1 fruit fly cellular context compared by ENCODE assay signal in genomic region chr2L:3058772-3059623, dm6.
TF ChIP-seq lines count a peak whose summit lies in the region.

No protein-coding gene starts in this region.

TF ChIP-seq in whole organism, embryonic, 481 proteins besides CTCF, POLR2A, EP300 and RAD21 (continued from another document and continues in another):
- peak; percentile 8 for TF ChIP-seq CG8944 (GFP tag; optimal IDR thresholded peaks at IDR 0.05; lab: Kevin White, UChicago)
- TF ChIP-seq tup (GFP tag; optimal IDR thresholded peaks at IDR 0.05; lab: Kevin White, UChicago): no peak
- TF ChIP-seq CG13775 (GFP tag; optimal IDR thresholded peaks at IDR 0.05; lab: Kevin White, UChicago): peak; percentile 28
- TF ChIP-seq CG9817 (tag; optimal IDR thresholded peaks at IDR 0.05; lab: Kevin White, UChicago): peak; percentile 29
- TF ChIP-seq CG18262 (tag; optimal IDR thresholded peaks at IDR 0.05; lab: Kevin White, UChicago): no peak
- no peak for TF ChIP-seq CG1529 (GFP tag; optimal IDR thresholded peaks at IDR 0.05; lab: Kevin White, UChicago)
- no peak for TF ChIP-seq zen2 (GFP tag; IDR thresholded peaks at IDR 0.05; lab: Robert Waterston, UW; ENCODE audit: partially characterized antibody)
- TF ChIP-seq Sox102F (GFP tag; optimal IDR thresholded peaks at IDR 0.05; lab: Kevin White, UChicago): no peak
- peak; percentile 51 for TF ChIP-seq zf30C (GFP tag; optimal IDR thresholded peaks at IDR 0.05; lab: Kevin White, UChicago)
- TF ChIP-seq fd64A (GFP tag; optimal IDR thresholded peaks at IDR 0.05; lab: Kevin White, UChicago): no peak
- TF ChIP-seq btn (GFP tag; optimal IDR thresholded peaks at IDR 0.05; lab: Kevin White, UChicago): no peak
- TF ChIP-seq ro (GFP tag; IDR thresholded peaks at IDR 0.05; lab: Robert Waterston, UW): no peak
- peak; percentile 52 for TF ChIP-seq mam (GFP tag; optimal IDR thresholded peaks at IDR 0.05; lab: Kevin White, UChicago)
- TF ChIP-seq CG10565 (GFP tag; optimal IDR thresholded peaks at IDR 0.05; lab: Kevin White, UChicago): no peak
- TF ChIP-seq sd (tag; optimal IDR thresholded peaks at IDR 0.05; lab: Kevin White, UChicago): no peak
- TF ChIP-seq jing (GFP tag; optimal IDR thresholded peaks at IDR 0.05; lab: Kevin White, UChicago): no peak
- TF ChIP-seq Ada2b (GFP tag; IDR thresholded peaks at IDR 0.05; lab: Robert Waterston, UW): peak; percentile 31; the same call in 1 of the 2 replicates
- no peak for TF ChIP-seq en (GFP tag; optimal IDR thresholded peaks at IDR 0.05; lab: Kevin White, UChicago)
- TF ChIP-seq CG16779 (GFP tag; IDR thresholded peaks at IDR 0.05; lab: Robert Waterston, UW): no peak
- no peak for TF ChIP-seq CG8478 (optimal IDR thresholded peaks at IDR 0.05; lab: Kevin White, UChicago)
- TF ChIP-seq ssp (GFP tag; IDR thresholded peaks at IDR 0.05; lab: Robert Waterston, UW): no peak
- TF ChIP-seq Med (GFP tag; lab: Kevin White, UChicago): peak; percentile 87
- no peak for TF ChIP-seq hth (optimal IDR thresholded peaks at IDR 0.05; lab: Kevin White, UChicago)
- TF ChIP-seq Lhr (GFP tag; optimal IDR thresholded peaks at IDR 0.05; lab: Kevin White, UChicago): no peak
- TF ChIP-seq unpg (GFP tag; optimal IDR thresholded peaks at IDR 0.05; lab: Kevin White, UChicago): no peak
- no peak for TF ChIP-seq CG12942 (GFP tag; optimal IDR thresholded peaks at IDR 0.05; lab: Kevin White, UChicago)
- no peak for TF ChIP-seq Max (GFP tag; optimal IDR thresholded peaks at IDR 0.05; lab: Kevin White, UChicago)
- no peak for TF ChIP-seq yki (optimal IDR thresholded peaks at IDR 0.05; lab: Kevin White, UChicago)
- no peak for TF ChIP-seq CG42726 (GFP tag; IDR thresholded peaks at IDR 0.05; lab: Robert Waterston, UW; ENCODE audit: partially characterized antibody)
- TF ChIP-seq dysf (GFP tag; IDR thresholded peaks at IDR 0.05; lab: Robert Waterston, UW): peak; percentile 67
- TF ChIP-seq Poxn (GFP tag; IDR thresholded peaks at IDR 0.05; lab: Robert Waterston, UW): no peak
- no peak for TF ChIP-seq CG18764 (GFP tag; optimal IDR thresholded peaks at IDR 0.05; lab: Kevin White, UChicago)
- peak; percentile 80; the same call in 2 of the 4 replicates for TF ChIP-seq chinmo (GFP tag; IDR thresholded peaks at IDR 0.05; lab: Robert Waterston, UW; ENCODE audit: partially characterized antibody)
- no peak for TF ChIP-seq wor (GFP tag; IDR thresholded peaks at IDR 0.05; lab: Robert Waterston, UW)
- TF ChIP-seq Nf-YC (tag; optimal IDR thresholded peaks at IDR 0.05; lab: Kevin White, UChicago): no peak
- TF ChIP-seq fu2 (GFP tag; optimal IDR thresholded peaks at IDR 0.05; lab: Kevin White, UChicago): peak; percentile 45
- peak; percentile 16; the same call in 1 of the 2 replicates for TF ChIP-seq rib (GFP tag; IDR thresholded peaks at IDR 0.05; lab: Robert Waterston, UW)
- TF ChIP-seq CG12236 (GFP tag; optimal IDR thresholded peaks at IDR 0.05; lab: Kevin White, UChicago): no peak
- TF ChIP-seq jumu (GFP tag; optimal IDR thresholded peaks at IDR 0.05; lab: Kevin White, UChicago): no peak
- 0 out of 2 replicates have a peak, but pooled peaks have one; percentile 28 for TF ChIP-seq HLH3B (GFP tag; IDR thresholded peaks at IDR 0.05; lab: Robert Waterston, UW)
- TF ChIP-seq Ptx1 (GFP tag; IDR thresholded peaks at IDR 0.05; lab: Robert Waterston, UW): peak; percentile 62
- no peak for TF ChIP-seq CG12391 (tag; optimal IDR thresholded peaks at IDR 0.05; lab: Kevin White, UChicago)
- no peak for TF ChIP-seq gcm (GFP tag; optimal IDR thresholded peaks at IDR 0.05; lab: Kevin White, UChicago)
- no peak for TF ChIP-seq ken (GFP tag; IDR thresholded peaks at IDR 0.05; lab: Robert Waterston, UW)
- TF ChIP-seq Nf-YB (GFP tag; optimal IDR thresholded peaks at IDR 0.05; lab: Kevin White, UChicago): no peak
- no peak for TF ChIP-seq BEAF-32 (GFP tag; optimal IDR thresholded peaks at IDR 0.05; lab: Kevin White, UChicago)
- TF ChIP-seq sens-2 (GFP tag; IDR thresholded peaks at IDR 0.05; lab: Robert Waterston, UW): no peak
- TF ChIP-seq CG4730 (GFP tag; IDR thresholded peaks at IDR 0.05; lab: Robert Waterston, UW): no peak
- no peak for TF ChIP-seq Bdp1 (GFP tag; optimal IDR thresholded peaks at IDR 0.05; lab: Kevin White, UChicago)
- TF ChIP-seq D19B (GFP tag; optimal IDR thresholded peaks at IDR 0.05; lab: Kevin White, UChicago): no peak
- no peak for TF ChIP-seq Lpt (GFP tag; optimal IDR thresholded peaks at IDR 0.05; lab: Kevin White, UChicago)
- TF ChIP-seq CG16813 (GFP tag; IDR thresholded peaks at IDR 0.05; lab: Robert Waterston, UW; ENCODE audit: partially characterized antibody): no peak
- TF ChIP-seq Atf-2 (GFP tag; optimal IDR thresholded peaks at IDR 0.05; lab: Kevin White, UChicago): no peak
- no peak for TF ChIP-seq gcm2 (GFP tag; optimal IDR thresholded peaks at IDR 0.05; lab: Kevin White, UChicago)
- TF ChIP-seq CG15269 (tag; optimal IDR thresholded peaks at IDR 0.05; lab: Kevin White, UChicago): no peak
- peak; percentile 76 for TF ChIP-seq slbo (GFP tag; IDR thresholded peaks at IDR 0.05; lab: Robert Waterston, UW)
- TF ChIP-seq CG12071 (GFP tag; optimal IDR thresholded peaks at IDR 0.05; lab: Kevin White, UChicago): peak; percentile 25
- no peak for TF ChIP-seq dimm (GFP tag; IDR thresholded peaks at IDR 0.05; lab: Robert Waterston, UW)
- no peak for TF ChIP-seq az2 (GFP tag; optimal IDR thresholded peaks at IDR 0.05; lab: Kevin White, UChicago)
- TF ChIP-seq CG2129 (GFP tag; IDR thresholded peaks at IDR 0.05; lab: Robert Waterston, UW; ENCODE audit: partially characterized antibody): no peak
- no peak for TF ChIP-seq tin (GFP tag; optimal IDR thresholded peaks at IDR 0.05; lab: Kevin White, UChicago)
- TF ChIP-seq CG11247 (GFP tag; IDR thresholded peaks at IDR 0.05; lab: Robert Waterston, UW): peak; percentile 43; the same call in 1 of the 2 replicates
- no peak for TF ChIP-seq CG7372 (GFP tag; IDR thresholded peaks at IDR 0.05; lab: Robert Waterston, UW)
- no peak for TF ChIP-seq pb (GFP tag; optimal IDR thresholded peaks at IDR 0.05; lab: Kevin White, UChicago)
- no peak for TF ChIP-seq lbe (GFP tag; optimal IDR thresholded peaks at IDR 0.05; lab: Kevin White, UChicago)
- TF ChIP-seq CG15696 (tag; optimal IDR thresholded peaks at IDR 0.05; lab: Kevin White, UChicago): no peak
- peak; percentile 85 for TF ChIP-seq CG2120 (GFP tag; optimal IDR thresholded peaks at IDR 0.05; lab: Kevin White, UChicago)
- TF ChIP-seq tap (tag; optimal IDR thresholded peaks at IDR 0.05; lab: Kevin White, UChicago): no peak
- peak; percentile 11 for TF ChIP-seq Xbp1 (GFP tag; optimal IDR thresholded peaks at IDR 0.05; lab: Kevin White, UChicago)
- no peak for TF ChIP-seq insv (GFP tag; optimal IDR thresholded peaks at IDR 0.05; lab: Kevin White, UChicago)
- TF ChIP-seq CG4424 (GFP tag; optimal IDR thresholded peaks at IDR 0.05; lab: Kevin White, UChicago): no peak
- TF ChIP-seq Xrp1 (GFP tag; IDR thresholded peaks at IDR 0.05; lab: Robert Waterston, UW): peak; percentile 47
- no peak for TF ChIP-seq Side (GFP tag; optimal IDR thresholded peaks at IDR 0.05; lab: Kevin White, UChicago)
- no peak for TF ChIP-seq CG13424 (tag; optimal IDR thresholded peaks at IDR 0.05; lab: Kevin White, UChicago)
- peak; percentile 15 for TF ChIP-seq sens (GFP tag; lab: Kevin White, UChicago)
- no peak for TF ChIP-seq sima (GFP tag; optimal IDR thresholded peaks at IDR 0.05; lab: Kevin White, UChicago)
- TF ChIP-seq YL-1 (GFP tag; optimal IDR thresholded peaks at IDR 0.05; lab: Kevin White, UChicago): no peak
- TF ChIP-seq Doc3 (GFP tag; IDR thresholded peaks at IDR 0.05; lab: Robert Waterston, UW; ENCODE audit: partially characterized antibody): no peak
- no peak for TF ChIP-seq CG17361 (GFP tag; IDR thresholded peaks at IDR 0.05; lab: Robert Waterston, UW)
- TF ChIP-seq CG10321 (GFP tag; IDR thresholded peaks at IDR 0.05; lab: Robert Waterston, UW): no peak
- TF ChIP-seq vnd (GFP tag; IDR thresholded peaks at IDR 0.05; lab: Robert Waterston, UW; ENCODE audit: partially characterized antibody): no peak
- no peak for TF ChIP-seq CG7357 (GFP tag; IDR thresholded peaks at IDR 0.05; lab: Robert Waterston, UW)
- TF ChIP-seq Deaf1 (tag; optimal IDR thresholded peaks at IDR 0.05; lab: Kevin White, UChicago): peak; percentile 25
- TF ChIP-seq CG11093 (GFP tag; IDR thresholded peaks at IDR 0.05; lab: Robert Waterston, UW): no peak
- TF ChIP-seq peb (GFP tag; IDR thresholded peaks at IDR 0.05; lab: Robert Waterston, UW): no peak
- TF ChIP-seq nmo (GFP tag; optimal IDR thresholded peaks at IDR 0.05; lab: Kevin White, UChicago): no peak
- no peak for TF ChIP-seq dan (GFP tag; IDR thresholded peaks at IDR 0.05; lab: Robert Waterston, UW)
- no peak for TF ChIP-seq crc (GFP tag; optimal IDR thresholded peaks at IDR 0.05; lab: Kevin White, UChicago)
- TF ChIP-seq CG34376 (GFP tag; optimal IDR thresholded peaks at IDR 0.05; lab: Kevin White, UChicago): no peak
- TF ChIP-seq Rx (GFP tag; IDR thresholded peaks at IDR 0.05; lab: Robert Waterston, UW): 0 out of 2 replicates have a peak, but pooled peaks have one; percentile 21
- peak; percentile 64 for TF ChIP-seq lilli (GFP tag; optimal IDR thresholded peaks at IDR 0.05; lab: Kevin White, UChicago)
- TF ChIP-seq CG13123 (GFP tag; optimal IDR thresholded peaks at IDR 0.05; lab: Kevin White, UChicago): no peak
- no peak for TF ChIP-seq sqz (GFP tag; optimal IDR thresholded peaks at IDR 0.05; lab: Kevin White, UChicago)
- TF ChIP-seq repo (GFP tag; optimal IDR thresholded peaks at IDR 0.05; lab: Kevin White, UChicago): no peak
- TF ChIP-seq CG18476 (GFP tag; optimal IDR thresholded peaks at IDR 0.05; lab: Kevin White, UChicago): peak; percentile 94
- TF ChIP-seq ase (GFP tag; IDR thresholded peaks at IDR 0.05; lab: Robert Waterston, UW): no peak
- TF ChIP-seq pnt (GFP tag; optimal IDR thresholded peaks at IDR 0.05; lab: Kevin White, UChicago): no peak
- no peak for TF ChIP-seq nom (GFP tag; optimal IDR thresholded peaks at IDR 0.05; lab: Kevin White, UChicago)
- no peak for TF ChIP-seq CG8089 (GFP tag; optimal IDR thresholded peaks at IDR 0.05; lab: Kevin White, UChicago)
- peak; percentile 21 for TF ChIP-seq CG10209 (GFP tag; optimal IDR thresholded peaks at IDR 0.05; lab: Kevin White, UChicago)
- no peak for TF ChIP-seq Hand (GFP tag; optimal IDR thresholded peaks at IDR 0.05; lab: Kevin White, UChicago)
- no peak for TF ChIP-seq dati (GFP tag; IDR thresholded peaks at IDR 0.05; lab: Robert Waterston, UW)
- TF ChIP-seq Sin3A (optimal IDR thresholded peaks at IDR 0.05; lab: Kevin White, UChicago): no peak
- no peak for TF ChIP-seq Hr51 (GFP tag; optimal IDR thresholded peaks at IDR 0.05; lab: Kevin White, UChicago)
- no peak for TF ChIP-seq ftz-f1 (GFP tag; optimal IDR thresholded peaks at IDR 0.05; lab: Kevin White, UChicago)
- no peak for TF ChIP-seq ab (GFP tag; optimal IDR thresholded peaks at IDR 0.05; lab: Kevin White, UChicago)
- TF ChIP-seq pzg (GFP tag; optimal IDR thresholded peaks at IDR 0.05; lab: Kevin White, UChicago): no peak
- TF ChIP-seq Hr78 (GFP tag; optimal IDR thresholded peaks at IDR 0.05; lab: Kevin White, UChicago): no peak
- TF ChIP-seq ttk (GFP tag; IDR thresholded peaks at IDR 0.05; lab: Robert Waterston, UW): no peak
- no peak for TF ChIP-seq twi (tag; optimal IDR thresholded peaks at IDR 0.05; lab: Kevin White, UChicago)
- no peak for TF ChIP-seq CG4854 (GFP tag; optimal IDR thresholded peaks at IDR 0.05; lab: Kevin White, UChicago)
- no peak for TF ChIP-seq HmgD (GFP tag; optimal IDR thresholded peaks at IDR 0.05; lab: Kevin White, UChicago)
- TF ChIP-seq CG31224 (GFP tag; IDR thresholded peaks at IDR 0.05; lab: Robert Waterston, UW): no peak; the same call in 1 of the 2 replicates
- TF ChIP-seq al (GFP tag; IDR thresholded peaks at IDR 0.05; lab: Robert Waterston, UW): peak; percentile 58
- no peak for TF ChIP-seq gsb (GFP tag; IDR thresholded peaks at IDR 0.05; lab: Robert Waterston, UW)
- peak; percentile 51 for TF ChIP-seq CG18599 (GFP tag; optimal IDR thresholded peaks at IDR 0.05; lab: Kevin White, UChicago)
- TF ChIP-seq Meics (GFP tag; optimal IDR thresholded peaks at IDR 0.05; lab: Kevin White, UChicago): peak; percentile 61
- TF ChIP-seq Sox100B (GFP tag; optimal IDR thresholded peaks at IDR 0.05; lab: Kevin White, UChicago): no peak
- TF ChIP-seq slp2 (GFP tag; optimal IDR thresholded peaks at IDR 0.05; lab: Kevin White, UChicago): no peak
- TF ChIP-seq cwo (GFP tag; optimal IDR thresholded peaks at IDR 0.05; lab: Kevin White, UChicago): peak; percentile 39
- no peak for TF ChIP-seq CG2202 (tag; optimal IDR thresholded peaks at IDR 0.05; lab: Kevin White, UChicago)
- TF ChIP-seq CG7839 (tag; optimal IDR thresholded peaks at IDR 0.05; lab: Kevin White, UChicago): no peak
- TF ChIP-seq CG1832 (GFP tag; optimal IDR thresholded peaks at IDR 0.05; lab: Kevin White, UChicago): no peak
- no peak for TF ChIP-seq Scr (GFP tag; IDR thresholded peaks at IDR 0.05; lab: Robert Waterston, UW; ENCODE audit: partially characterized antibody)
- TF ChIP-seq inv (GFP tag; IDR thresholded peaks at IDR 0.05; lab: Robert Waterston, UW; ENCODE audit: partially characterized antibody): no peak
- peak; percentile 35; the same call in 1 of the 2 replicates for TF ChIP-seq E2f1 (GFP tag; IDR thresholded peaks at IDR 0.05; lab: Robert Waterston, UW)
- TF ChIP-seq shn (GFP tag; optimal IDR thresholded peaks at IDR 0.05; lab: Kevin White, UChicago): no peak
- TF ChIP-seq trem (tag; optimal IDR thresholded peaks at IDR 0.05; lab: Kevin White, UChicago): no peak
- no peak for TF ChIP-seq Ravus (GFP tag; IDR thresholded peaks at IDR 0.05; lab: Robert Waterston, UW)
- no peak for TF ChIP-seq CG2875 (GFP tag; optimal IDR thresholded peaks at IDR 0.05; lab: Kevin White, UChicago)
- TF ChIP-seq CG6791 (GFP tag; IDR thresholded peaks at IDR 0.05; lab: Robert Waterston, UW; ENCODE audit: partially characterized antibody): no peak
- TF ChIP-seq Ets97D (GFP tag; optimal IDR thresholded peaks at IDR 0.05; lab: Kevin White, UChicago): no peak
- TF ChIP-seq Hmr (GFP tag; optimal IDR thresholded peaks at IDR 0.05; lab: Kevin White, UChicago): peak; percentile 48
- no peak for TF ChIP-seq CG1792 (GFP tag; optimal IDR thresholded peaks at IDR 0.05; lab: Kevin White, UChicago)
- TF ChIP-seq CG43689 (GFP tag; IDR thresholded peaks at IDR 0.05; lab: Robert Waterston, UW): no peak
- TF ChIP-seq Tbp (GFP tag; optimal IDR thresholded peaks at IDR 0.05; lab: Kevin White, UChicago): no peak
- TF ChIP-seq klu (GFP tag; IDR thresholded peaks at IDR 0.05; lab: Robert Waterston, UW): no peak
- peak; percentile 9; the same call in 1 of the 3 replicates for TF ChIP-seq CG14050 (GFP tag; IDR thresholded peaks at IDR 0.05; lab: Robert Waterston, UW)
